Fruit fly (Drosophila melanogaster): ENCODE measurements around the gene slp2.

DNA sequence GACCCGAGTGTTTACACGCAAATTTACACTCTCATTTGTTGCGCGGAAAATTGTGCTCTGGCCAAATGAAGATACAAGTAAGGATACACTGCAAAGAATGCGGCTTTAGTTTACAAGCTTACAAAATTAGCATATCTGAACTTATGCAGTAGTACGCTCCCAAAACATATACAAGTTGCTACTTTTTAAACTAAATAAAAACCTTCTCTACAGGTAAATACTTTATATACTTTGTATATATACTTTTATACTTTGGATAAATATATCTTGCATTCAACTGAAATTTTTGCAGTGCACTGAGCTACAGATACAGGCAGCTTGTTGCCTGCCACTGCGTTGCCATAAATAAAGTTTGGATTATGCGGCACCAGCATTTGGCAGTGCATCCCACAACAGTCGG lies 11.3 kb downstream of the slp2 start:
- TF ChIP-seq CG9437 (GFP tag; optimal IDR thresholded peaks at IDR 0.05), result no peak
- no peak for TF ChIP-seq sug (tag; optimal IDR thresholded peaks at IDR 0.05)
- TF ChIP-seq psq (GFP tag; optimal IDR thresholded peaks at IDR 0.05), result no peak
- TF ChIP-seq fd64A (GFP tag; optimal IDR thresholded peaks at IDR 0.05), result no peak
- no peak for TF ChIP-seq Dip3 (GFP tag; optimal IDR thresholded peaks at IDR 0.05)
